Worm (Caenorhabditis elegans) whole organism, L4 larva: ENCODE data around the gene C17C3.1.

Experiments
- D1046.2 ChIP-seq: fragments of 200-800 bp; sonication (Bioruptor generic); IDR thresholded peaks from 2 replicates; pipeline ENCODE4 v1.3.6; 2022; ENCODE audit warnings: missing genetic modification characterization, missing compliant biosample characterization
- R02D3.7 ChIP-seq: fragments of 150-350 bp; sonication (generic microtip); optimal IDR thresholded peaks from 3 replicates; lab custom pipeline; 2014; ENCODE audit warnings: missing biosample characterization, missing genetic modification characterization
- T20F7.1 ChIP-seq: fragments of 200-800 bp; sonication (Bioruptor generic); optimal IDR thresholded peaks from 2 replicates; lab custom pipeline; 2018; ENCODE audit warnings: mild to moderate bottlenecking, missing genetic modification characterization, missing compliant biosample characterization
- Y105C5A.15 ChIP-seq: fragments of 200-800 bp; sonication (Bioruptor generic); IDR thresholded peaks from 2 replicates; pipeline ENCODE4 v1.3.6; 2022; ENCODE audit warnings: missing genetic modification characterization, missing compliant biosample characterization
- Y5F2A.4 ChIP-seq: fragments of 200-800 bp; sonication (Bioruptor generic); optimal IDR thresholded peaks from 2 replicates; lab custom pipeline; 2018; ENCODE audit warnings: mild to moderate bottlenecking, missing genetic modification characterization, missing compliant biosample characterization
- Y75B8A.6 ChIP-seq: fragments of 200-800 bp; sonication (Bioruptor generic); IDR thresholded peaks from 2 replicates; pipeline ENCODE4 v1.3.6; 2022; ENCODE audit warnings: missing genetic modification reagents, missing genetic modification characterization, missing compliant biosample characterization
- ZK337.2 ChIP-seq: fragments of 200-800 bp; sonication (Bioruptor generic); IDR thresholded peaks from 2 replicates; pipeline ENCODE4 v1.3.6; 2022; ENCODE audit warnings: missing genetic modification reagents, missing genetic modification characterization, missing compliant biosample characterization
- aha-1 ChIP-seq: fragments of 150-350 bp; peaks from one replicate; lab custom pipeline; 2014; ENCODE audit warnings: missing biosample characterization, missing genetic modification characterization
- arid-1 ChIP-seq: fragments of 200-800 bp; sonication (Bioruptor generic); conservative IDR thresholded peaks from 2 replicates; pipeline ENCODE4 v1.3.6; 2022; ENCODE audit warnings: missing genetic modification reagents, missing genetic modification characterization, missing compliant biosample characterization
- ceh-20 ChIP-seq: fragments of 200-800 bp; sonication (Bioruptor generic); IDR thresholded peaks from 2 replicates; pipeline ENCODE4 v1.3.6; 2022; ENCODE audit warnings: missing genetic modification reagents, missing genetic modification characterization, missing compliant biosample characterization
- ceh-28 ChIP-seq: fragments of 150-350 bp; optimal IDR thresholded peaks from 2 replicates; lab custom pipeline; 2014; ENCODE audit warnings: missing biosample characterization, missing genetic modification reagents, missing genetic modification characterization
- ceh-32 ChIP-seq: sonication (generic microtip); optimal IDR thresholded peaks from 2 replicates; lab custom pipeline; 2016; ENCODE audit warnings: mild to moderate bottlenecking, missing genetic modification characterization, missing compliant biosample characterization; ENCODE audit not compliant: poor library complexity
- ceh-62 ChIP-seq: sonication (generic microtip); optimal IDR thresholded peaks from 2 replicates; lab custom pipeline; 2017; ENCODE audit warnings: missing biosample characterization, missing genetic modification characterization
- ceh-82 ChIP-seq: sonication (generic microtip); optimal IDR thresholded peaks from 2 replicates; lab custom pipeline; 2017; ENCODE audit warnings: missing biosample characterization, missing genetic modification characterization
- cey-2 ChIP-seq: sonication (generic microtip); optimal IDR thresholded peaks from 3 replicates; lab custom pipeline; 2017; ENCODE audit warnings: missing genetic modification characterization, mild to moderate bottlenecking, missing compliant biosample characterization, antibody characterized with exemption, borderline replicate concordance; ENCODE audit not compliant: insufficient read depth
- ctbp-1 ChIP-seq: fragments of 200-800 bp; sonication (Bioruptor generic); IDR thresholded peaks from 2 replicates; pipeline ENCODE4 v1.3.6; 2022; ENCODE audit warnings: missing genetic modification reagents, missing genetic modification characterization, missing compliant biosample characterization
- dmd-6 ChIP-seq: fragments of 200-800 bp; sonication (Bioruptor generic); IDR thresholded peaks from 2 replicates; pipeline ENCODE4 v1.3.6; 2022; ENCODE audit warnings: missing genetic modification reagents, missing genetic modification characterization, missing compliant biosample characterization
- dmd-8 ChIP-seq: fragments of 200-800 bp; sonication (Bioruptor generic); IDR thresholded peaks from 2 replicates; pipeline ENCODE4 v1.3.6; 2022; ENCODE audit warnings: missing genetic modification characterization, missing compliant biosample characterization
- dmd-9 ChIP-seq: fragments of 200-800 bp; sonication (Bioruptor generic); IDR thresholded peaks from 2 replicates; pipeline ENCODE4 v1.3.6; 2022; ENCODE audit warnings: missing genetic modification reagents, missing genetic modification characterization, missing compliant biosample characterization
- duxl-1 ChIP-seq: sonication (generic microtip); optimal IDR thresholded peaks from 2 replicates; lab custom pipeline; 2016; ENCODE audit warnings: mild to moderate bottlenecking, missing genetic modification characterization, moderate library complexity, missing compliant biosample characterization; ENCODE audit not compliant: poor library complexity
- dve-1 ChIP-seq: sonication (generic microtip); optimal IDR thresholded peaks from 2 replicates; lab custom pipeline; 2017; ENCODE audit warnings: antibody characterized with exemption, mild to moderate bottlenecking, missing genetic modification characterization, missing compliant biosample characterization; ENCODE audit not compliant: insufficient read depth
- egl-27 ChIP-seq: sonication (generic microtip); optimal IDR thresholded peaks from 3 replicates; lab custom pipeline; 2017; ENCODE audit warnings: missing biosample characterization, missing genetic modification reagents, missing genetic modification characterization
- fkh-10 ChIP-seq: fragments of 150-350 bp; optimal IDR thresholded peaks from 2 replicates; lab custom pipeline; 2014; ENCODE audit warnings: missing biosample characterization, missing genetic modification reagents, missing genetic modification characterization
- hlh-30 ChIP-seq: sonication (generic microtip); optimal IDR thresholded peaks from 2 replicates; lab custom pipeline; 2017; ENCODE audit warnings: antibody characterized with exemption, mild to moderate bottlenecking, missing genetic modification characterization, missing compliant biosample characterization; ENCODE audit not compliant: insufficient read depth
- madf-5 ChIP-seq, 2 experiments: fragments of 200-800 bp; sonication (Bioruptor generic); IDR thresholded peaks; 2 replicates each; pipeline ENCODE4 v1.3.6; 2022; ENCODE audit warnings: missing compliant biosample characterization in 2 of 2, missing genetic modification characterization in 2 of 2
- mdt-29 ChIP-seq: fragments of 200-800 bp; sonication (Bioruptor generic); IDR thresholded peaks from 2 replicates; pipeline ENCODE4 v1.3.6; 2022; ENCODE audit warnings: missing genetic modification reagents, missing genetic modification characterization, missing compliant biosample characterization
- mes-2 ChIP-seq: sonication (generic microtip); optimal IDR thresholded peaks from 2 replicates; lab custom pipeline; 2016; ENCODE audit warnings: missing genotype, mild to moderate bottlenecking, missing genetic modification characterization, missing compliant biosample characterization; ENCODE audit not compliant: poor library complexity, severe bottlenecking
- mxl-2 ChIP-seq: fragments of 200-800 bp; sonication (Bioruptor generic); conservative IDR thresholded peaks from 2 replicates; pipeline ENCODE4 v1.3.6; 2022; ENCODE audit warnings: missing genetic modification reagents, missing genetic modification characterization, missing compliant biosample characterization
- mxl-3 ChIP-seq: fragments of 200-800 bp; sonication (Bioruptor generic); optimal IDR thresholded peaks from 2 replicates; lab custom pipeline; 2018; ENCODE audit warnings: mild to moderate bottlenecking, missing genetic modification characterization, missing compliant biosample characterization
- nhr-102 ChIP-seq: sonication (generic microtip); optimal IDR thresholded peaks from 2 replicates; lab custom pipeline; 2016; ENCODE audit warnings: mild to moderate bottlenecking, missing genetic modification characterization, moderate library complexity, missing compliant biosample characterization
- nhr-111 ChIP-seq: fragments of 200-800 bp; sonication (Bioruptor generic); optimal IDR thresholded peaks from 2 replicates; lab custom pipeline; 2018; ENCODE audit warnings: mild to moderate bottlenecking, missing genetic modification characterization, missing compliant biosample characterization
- nhr-237 ChIP-seq: sonication (generic microtip); optimal IDR thresholded peaks from 2 replicates; lab custom pipeline; 2017; ENCODE audit warnings: missing biosample characterization, missing genetic modification characterization
- nhr-25 ChIP-seq: sonication (generic microtip); optimal IDR thresholded peaks from 2 replicates; lab custom pipeline; 2017; ENCODE audit warnings: missing genetic modification characterization, mild to moderate bottlenecking, missing compliant biosample characterization, antibody characterized with exemption, moderate library complexity, borderline replicate concordance; ENCODE audit not compliant: insufficient read depth
- nhr-28 ChIP-seq: fragments of 150-350 bp; optimal IDR thresholded peaks from 2 replicates; lab custom pipeline; 2014; ENCODE audit warnings: missing biosample characterization, missing genetic modification characterization
- nhr-42 ChIP-seq: fragments of 200-800 bp; sonication (Bioruptor generic); IDR thresholded peaks from 2 replicates; pipeline ENCODE4 v1.3.6; 2022; ENCODE audit warnings: missing genetic modification characterization, missing compliant biosample characterization
- nhr-76 ChIP-seq: fragments of 150-350 bp; optimal IDR thresholded peaks from 2 replicates; lab custom pipeline; 2014; ENCODE audit warnings: missing biosample characterization, missing genetic modification characterization
- pha-4 ChIP-seq, 2 experiments: fragments of 150-350 bp in 1 of 2; fragments of 200-800 bp in 1 of 2; sonication (Bioruptor generic) in 1 of 2; IDR thresholded peaks in 1 of 2; optimal IDR thresholded peaks in 1 of 2; 2 replicates each; pipeline versions ENCODE4 v1.3.6 to Lab custom; 2014 to 2022; ENCODE audit warnings: missing genetic modification characterization in 2 of 2, missing genetic modification reagents in 2 of 2, missing biosample characterization in 1 of 2, missing compliant biosample characterization in 1 of 2
- php-3 ChIP-seq: fragments of 200-800 bp; sonication (Bioruptor generic); IDR thresholded peaks from 2 replicates; pipeline ENCODE4 v1.3.6; 2022; ENCODE audit warnings: missing genetic modification reagents, missing genetic modification characterization, missing compliant biosample characterization
- pqm-1 ChIP-seq: sonication (generic microtip); optimal IDR thresholded peaks from 2 replicates; lab custom pipeline; 2017; ENCODE audit warnings: missing biosample characterization, missing genetic modification characterization
- rbr-2 ChIP-seq: sonication (generic microtip); optimal IDR thresholded peaks from 2 replicates; lab custom pipeline; 2016; ENCODE audit warnings: missing genotype, missing genetic modification characterization, missing compliant biosample characterization
- saeg-2 ChIP-seq: fragments of 200-800 bp; sonication (Bioruptor generic); IDR thresholded peaks from 2 replicates; pipeline ENCODE4 v1.3.6; 2022; ENCODE audit warnings: missing genetic modification reagents, missing genetic modification characterization, missing compliant biosample characterization
- skn-1 ChIP-seq: fragments of 150-350 bp; optimal IDR thresholded peaks from 2 replicates; lab custom pipeline; 2014; ENCODE audit warnings: missing biosample characterization, missing genetic modification characterization
- snpc-4 ChIP-seq: fragments of 150-350 bp; optimal IDR thresholded peaks from 2 replicates; lab custom pipeline; 2014; ENCODE audit warnings: missing biosample characterization, missing genetic modification characterization
- tag-97 ChIP-seq: fragments of 200-800 bp; sonication (Bioruptor generic); IDR thresholded peaks from 2 replicates; pipeline ENCODE4 v1.3.6; 2022; ENCODE audit warnings: missing genetic modification characterization, missing compliant biosample characterization
- tra-1 ChIP-seq: fragments of 200-800 bp; sonication (Bioruptor generic); IDR thresholded peaks from 2 replicates; pipeline ENCODE4 v1.3.6; 2022; ENCODE audit warnings: missing genetic modification reagents, missing genetic modification characterization, missing compliant biosample characterization
- vab-7 ChIP-seq: fragments of 200-800 bp; sonication (Bioruptor generic); IDR thresholded peaks from 2 replicates; pipeline ENCODE4 v1.3.6; 2022; ENCODE audit warnings: missing genetic modification reagents, missing genetic modification characterization, missing compliant biosample characterization
- zag-1 ChIP-seq: fragments of 150-350 bp; optimal IDR thresholded peaks from 2 replicates; lab custom pipeline; 2014; ENCODE audit warnings: missing biosample characterization, missing genetic modification characterization

Gene C17C3.1

DNA sequence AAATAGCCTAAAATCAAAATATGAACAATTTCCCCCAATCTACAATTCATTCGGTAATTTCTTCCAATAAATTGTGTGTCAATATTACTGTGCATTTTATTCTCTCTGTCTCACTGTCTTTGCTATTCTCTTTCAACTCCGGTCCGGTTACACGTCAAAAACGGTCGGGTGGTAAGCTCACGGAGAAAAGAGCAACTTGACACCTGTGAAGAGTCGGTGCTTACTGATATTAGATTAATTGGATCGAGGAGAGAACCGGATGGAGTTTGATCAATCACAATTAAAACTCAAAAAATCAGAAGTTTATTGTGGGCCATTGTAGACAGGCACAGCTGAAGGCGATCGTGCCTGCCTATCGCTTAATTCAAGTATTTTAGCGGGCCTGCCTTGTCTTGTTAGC lies 4.6 kb downstream of the C17C3.1 start (continued):
- 0 out of 2 replicates have a peak, but pooled peaks have one; percentile 32 for TF ChIP-seq Y105C5A.15 (GFP tag; lab: Robert Waterston, UW)
- no peak for TF ChIP-seq pha-4 (GFP tag; IDR thresholded peaks at IDR 0.05; lab: Robert Waterston, UW)
- TF ChIP-seq pha-4 (tag; optimal IDR thresholded peaks at IDR 0.05; lab: Kevin White, UChicago): no peak
- TF ChIP-seq ctbp-1: 0 out of 2 replicates have a peak, but pooled peaks have one; percentile 15
- TF ChIP-seq skn-1: no peak
- TF ChIP-seq Y75B8A.6 (GFP tag; lab: Robert Waterston, UW): 0 out of 2 replicates have a peak, but pooled peaks have one; percentile 24
- no peak for TF ChIP-seq ceh-20
- TF ChIP-seq T20F7.1 (GFP tag; lab: Kevin White, UChicago): peak; percentile 2
- peak; percentile 56 for TF ChIP-seq aha-1 (tag; lab: Kevin White, UChicago)

DNA sequence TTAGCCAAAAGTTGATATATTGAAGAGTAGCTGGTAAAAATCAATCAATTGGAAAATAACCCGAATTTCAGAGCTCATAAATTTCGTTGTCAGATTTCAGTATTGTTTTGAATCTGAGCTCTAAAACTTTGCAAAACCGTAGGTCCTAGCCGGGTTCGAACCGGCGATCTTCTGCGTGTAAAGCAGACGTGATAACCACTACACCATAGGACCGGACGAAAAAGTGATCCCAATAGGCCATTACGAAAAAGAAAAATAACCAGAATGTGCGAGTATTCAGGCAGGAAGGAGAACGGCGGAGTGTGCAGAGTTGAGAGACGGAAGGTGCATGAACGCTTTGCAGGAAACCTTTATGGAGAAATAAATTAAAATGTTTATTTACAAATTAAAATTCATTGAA lies 6.7 kb downstream of the C17C3.1 start:
- TF ChIP-seq nhr-28 (tag; lab: Kevin White, UChicago) (peak; percentile 18), duxl-1 (tag; lab: Kevin White, UChicago) (peak; percentile 41), nhr-111 (GFP tag; lab: Kevin White, UChicago) (no peak), egl-27 (tag; lab: Kevin White, UChicago) (no peak), fkh-10 (no peak), ceh-32 (tag; lab: Kevin White, UChicago) (no peak), dmd-8 (GFP tag; lab: Robert Waterston, UW) (0 out of 2 replicates have a peak, but pooled peaks have one; percentile 71), saeg-2 (GFP tag; lab: Robert Waterston, UW) (no peak), arid-1 (GFP tag; lab: Robert Waterston, UW) (peak; percentile 46; the same call in 1 of the 2 replicates), vab-7 (GFP tag; lab: Robert Waterston, UW) (peak; percentile 67; the same call in 1 of the 2 replicates), ctbp-1 (peak; percentile 63; the same call in 1 of the 2 replicates), nhr-76 (no peak), tag-97 (GFP tag; lab: Robert Waterston, UW) (no peak), tra-1 (GFP tag; lab: Robert Waterston, UW) (peak; percentile 54; the same call in 1 of the 2 replicates), nhr-237 (no peak), nhr-25 (tag; lab: Kevin White, UChicago) (no peak), dmd-6 (peak; percentile 59), ceh-62 (tag; lab: Kevin White, UChicago) (no peak), pqm-1 (tag; lab: Kevin White, UChicago) (no peak), zag-1 (no peak), R02D3.7 (no peak), cey-2 (tag; lab: Kevin White, UChicago) (no peak), nhr-102 (tag; lab: Kevin White, UChicago) (peak; percentile 56), mdt-29 (GFP tag; lab: Robert Waterston, UW) (no peak), snpc-4 (tag; lab: Kevin White, UChicago) (no peak), madf-5 (GFP tag; IDR thresholded peaks at IDR 0.05; lab: Robert Waterston, UW) (no peak; a peak in 1 of 4 replicates), php-3 (GFP tag; lab: Robert Waterston, UW) (peak; percentile 57; the same call in 1 of the 2 replicates), rbr-2 (tag; lab: Kevin White, UChicago) (peak; percentile 60), Y105C5A.15 (GFP tag; lab: Robert Waterston, UW) (peak; percentile 83), Y5F2A.4 (GFP tag; lab: Kevin White, UChicago) (peak; percentile 34), ceh-82 (no peak), ZK337.2 (GFP tag; lab: Robert Waterston, UW) (no peak), hlh-30 (peak; percentile 52), nhr-42 (GFP tag; lab: Robert Waterston, UW) (0 out of 2 replicates have a peak, but pooled peaks have one; percentile 44), mxl-3 (peak; percentile 32), Y75B8A.6 (GFP tag; lab: Robert Waterston, UW) (no peak), mxl-2 (GFP tag; lab: Robert Waterston, UW) (no peak), ceh-28 (tag; lab: Kevin White, UChicago) (no peak), dve-1 (peak; percentile 65), D1046.2 (GFP tag; lab: Robert Waterston, UW) (0 out of 2 replicates have a peak, but pooled peaks have one; percentile 53), dmd-9 (GFP tag; lab: Robert Waterston, UW) (peak; percentile 56), mes-2 (tag; lab: Kevin White, UChicago) (peak; percentile 71)
